Fruit fly (Drosophila melanogaster) whole organism, embryonic: ENCODE data around the gene CG2794.

Experiments used
- BEAF-32 ChIP-seq: fragments of 200-800 bp; sonication (Bioruptor generic); optimal IDR thresholded peaks from 3 replicates; lab custom pipeline; 2017; ENCODE audit warnings: missing biosample characterization, missing genetic modification characterization, mild to moderate bottlenecking, moderate library complexity, missing genetic modification reagents
- Bgb ChIP-seq: fragments of 200-800 bp; sonication (Bioruptor generic); IDR thresholded peaks from 2 replicates; pipeline ENCODE4 v1.3.6; 2022; ENCODE audit warnings: missing biosample characterization, missing genetic modification characterization; ENCODE audit not compliant: partially characterized antibody
- CG14860 ChIP-seq: fragments of 200-800 bp; sonication (Bioruptor generic); IDR thresholded peaks from 3 replicates; pipeline ENCODE4 v1.3.6; 2022; ENCODE audit warnings: missing biosample characterization, missing genetic modification characterization; ENCODE audit not compliant: partially characterized antibody
- CG1603 ChIP-seq: fragments of 200-800 bp; sonication (Bioruptor generic); optimal IDR thresholded peaks from 2 replicates; lab custom pipeline; 2019; ENCODE audit warnings: missing biosample characterization, mild to moderate bottlenecking, missing genetic modification characterization, moderate library complexity
- CG2129 ChIP-seq: fragments of 200-800 bp; sonication (Bioruptor generic); IDR thresholded peaks from 2 replicates; pipeline ENCODE4 v1.3.6; 2022; ENCODE audit warnings: missing biosample characterization, missing genetic modification characterization; ENCODE audit not compliant: partially characterized antibody
- CG34224 ChIP-seq: fragments of 200-800 bp; sonication (Bioruptor generic); IDR thresholded peaks from 3 replicates; pipeline ENCODE4 v1.3.6; 2022; ENCODE audit warnings: missing biosample characterization, missing genetic modification characterization; ENCODE audit not compliant: partially characterized antibody
- CG6254 ChIP-seq: fragments of 200-800 bp; sonication (Bioruptor generic); optimal IDR thresholded peaks from 3 replicates; lab custom pipeline; 2017; ENCODE audit warnings: mild to moderate bottlenecking, missing biosample characterization, missing genetic modification reagents, missing genetic modification characterization
- CG7928 ChIP-seq: fragments of 200-800 bp; sonication (Bioruptor generic); optimal IDR thresholded peaks from 2 replicates; lab custom pipeline; 2017; ENCODE audit warnings: missing biosample characterization, mild to moderate bottlenecking, missing genetic modification characterization
- CG7963 ChIP-seq: fragments of 200-800 bp; sonication (Bioruptor generic); IDR thresholded peaks from 3 replicates; pipeline ENCODE4 v1.3.6; 2022; ENCODE audit warnings: missing biosample characterization, missing genetic modification characterization; ENCODE audit not compliant: partially characterized antibody
- CG9437 ChIP-seq: fragments of 200-800 bp; sonication (Bioruptor generic); optimal IDR thresholded peaks from 2 replicates; lab custom pipeline; 2018; ENCODE audit warnings: missing biosample characterization, mild to moderate bottlenecking, missing genetic modification characterization
- Doc3 ChIP-seq: fragments of 200-800 bp; sonication (Bioruptor generic); IDR thresholded peaks from 3 replicates; pipeline ENCODE4 v1.3.6; 2022; ENCODE audit warnings: missing biosample characterization, missing genetic modification characterization; ENCODE audit not compliant: partially characterized antibody
- Dp ChIP-seq: fragments of 200-800 bp; sonication (Bioruptor generic); optimal IDR thresholded peaks from 2 replicates; lab custom pipeline; 2018; ENCODE audit warnings: missing biosample characterization, mild to moderate bottlenecking, missing genetic modification characterization, moderate library complexity
- Dref ChIP-seq: fragments of 200-800 bp; sonication (Bioruptor generic); IDR thresholded peaks from 2 replicates; pipeline ENCODE4 v1.3.6; 2022; ENCODE audit warnings: missing biosample characterization, missing genetic modification characterization
- Ets65A ChIP-seq: fragments of 200-800 bp; sonication (Bioruptor generic); peaks from one replicate; lab custom pipeline; 2016; ENCODE audit warnings: missing biosample characterization, missing genetic modification characterization
- H2.0 ChIP-seq: fragments of 200-800 bp; sonication (Bioruptor generic); IDR thresholded peaks from 2 replicates; pipeline ENCODE4 v1.3.6; 2022; ENCODE audit warnings: missing biosample characterization, missing genetic modification characterization
- HLH4C ChIP-seq: fragments of 200-800 bp; sonication (Bioruptor generic); IDR thresholded peaks from 3 replicates; pipeline ENCODE4 v1.3.6; 2022; ENCODE audit warnings: missing biosample characterization, missing genetic modification characterization; ENCODE audit not compliant: partially characterized antibody
- Lpt ChIP-seq: fragments of >200 bp; optimal IDR thresholded peaks from 2 replicates; lab custom pipeline; 2018; ENCODE audit warnings: missing biosample characterization, missing genetic modification characterization
- MBD-R2 ChIP-seq: fragments of 200-800 bp; sonication (Bioruptor generic); IDR thresholded peaks from 2 replicates; pipeline ENCODE4 v1.3.6; 2022; ENCODE audit warnings: missing biosample characterization, missing genetic modification characterization
- Med ChIP-seq: fragments of 200-800 bp; sonication (Bioruptor generic); peaks from one replicate; lab custom pipeline; 2016; ENCODE audit warnings: missing biosample characterization, missing genetic modification characterization, mild to moderate bottlenecking, inconsistent platforms, moderate library complexity
- Neu2 ChIP-seq: fragments of 200-800 bp; sonication (Bioruptor generic); optimal IDR thresholded peaks from 3 replicates; lab custom pipeline; 2016; ENCODE audit warnings: missing biosample characterization, missing genetic modification characterization, borderline replicate concordance
- Scr ChIP-seq: fragments of 200-800 bp; sonication (Bioruptor generic); IDR thresholded peaks from 2 replicates; pipeline ENCODE4 v1.3.6; 2022; ENCODE audit warnings: missing biosample characterization, missing genetic modification characterization; ENCODE audit not compliant: partially characterized antibody
- Sry-β ChIP-seq: fragments of 200-800 bp; sonication (Bioruptor generic); optimal IDR thresholded peaks from 2 replicates; lab custom pipeline; 2018; ENCODE audit warnings: missing biosample characterization, mild to moderate bottlenecking, missing genetic modification characterization, moderate library complexity
- Sry-δ ChIP-seq: fragments of 200-800 bp; sonication (Bioruptor generic); optimal IDR thresholded peaks from 2 replicates; lab custom pipeline; 2016; ENCODE audit warnings: missing biosample characterization, missing genetic modification characterization
- amos ChIP-seq: fragments of 200-800 bp; sonication (Bioruptor generic); IDR thresholded peaks from 2 replicates; pipeline ENCODE4 v1.3.6; 2022; ENCODE audit warnings: missing biosample characterization, missing genetic modification characterization; ENCODE audit not compliant: partially characterized antibody
- ato ChIP-seq: fragments of 200-800 bp; sonication (Bioruptor generic); IDR thresholded peaks from 2 replicates; pipeline ENCODE4 v1.3.6; 2022; ENCODE audit warnings: missing biosample characterization, missing genetic modification characterization; ENCODE audit not compliant: partially characterized antibody
- bbx ChIP-seq: fragments of 200-800 bp; sonication (Bioruptor generic); IDR thresholded peaks from 2 replicates; pipeline ENCODE4 v1.3.6; 2022; ENCODE audit warnings: missing biosample characterization, missing genetic modification characterization; ENCODE audit not compliant: partially characterized antibody
- bcd ChIP-seq: fragments of 200-800 bp; sonication (Bioruptor generic); optimal IDR thresholded peaks from 2 replicates; lab custom pipeline; 2017; ENCODE audit warnings: missing biosample characterization, mild to moderate bottlenecking, missing genetic modification characterization
- bigmax ChIP-seq: fragments of 200-800 bp; sonication (Bioruptor generic); optimal IDR thresholded peaks from 2 replicates; lab custom pipeline; 2018; ENCODE audit warnings: missing biosample characterization, mild to moderate bottlenecking, missing genetic modification characterization
- chinmo ChIP-seq: fragments of 200-800 bp; sonication (Bioruptor generic); IDR thresholded peaks from 4 replicates; pipeline ENCODE4 v1.3.6; 2022; ENCODE audit warnings: missing biosample characterization, missing genetic modification characterization; ENCODE audit not compliant: partially characterized antibody
- emc ChIP-seq: fragments of 200-800 bp; sonication (Bioruptor generic); optimal IDR thresholded peaks from 2 replicates; lab custom pipeline; 2016; ENCODE audit warnings: missing biosample characterization, missing genetic modification characterization
- exex ChIP-seq: fragments of 200-800 bp; sonication (Bioruptor generic); optimal IDR thresholded peaks from 4 replicates; lab custom pipeline; 2018; ENCODE audit warnings: missing biosample characterization, mild to moderate bottlenecking, missing genetic modification characterization, moderate library complexity
- ftz-f1 ChIP-seq: fragments of 200-800 bp; sonication (Bioruptor generic); optimal IDR thresholded peaks from 2 replicates; lab custom pipeline; 2016; ENCODE audit warnings: missing biosample characterization, missing genetic modification characterization
- gsb ChIP-seq: fragments of 200-800 bp; sonication (Bioruptor generic); IDR thresholded peaks from 2 replicates; pipeline ENCODE4 v1.3.6; 2022; ENCODE audit warnings: missing biosample characterization, missing genetic modification characterization
- hbn ChIP-seq: fragments of 200-800 bp; sonication (Bioruptor generic); IDR thresholded peaks from 2 replicates; pipeline ENCODE4 v1.3.6; 2022; ENCODE audit warnings: missing biosample characterization, missing genetic modification characterization; ENCODE audit not compliant: partially characterized antibody
- inv ChIP-seq: fragments of 200-800 bp; sonication (Bioruptor generic); IDR thresholded peaks from 2 replicates; pipeline ENCODE4 v1.3.6; 2022; ENCODE audit warnings: missing biosample characterization, missing genetic modification characterization; ENCODE audit not compliant: partially characterized antibody
- knrl ChIP-seq: fragments of 200-800 bp; sonication (Bioruptor generic); IDR thresholded peaks from 3 replicates; pipeline ENCODE4 v1.3.6; 2022; ENCODE audit warnings: missing biosample characterization, missing genetic modification characterization; ENCODE audit not compliant: partially characterized antibody
- psq ChIP-seq: fragments of 200-800 bp; sonication (Bioruptor generic); optimal IDR thresholded peaks from 2 replicates; lab custom pipeline; 2017; ENCODE audit warnings: missing biosample characterization, missing genetic modification characterization
- pzg ChIP-seq: fragments of 200-800 bp; sonication (Bioruptor generic); optimal IDR thresholded peaks from 3 replicates; lab custom pipeline; 2018; ENCODE audit warnings: missing biosample characterization, mild to moderate bottlenecking, missing genetic modification characterization, moderate library complexity
- sna ChIP-seq: fragments of 200-800 bp; sonication (Bioruptor generic); IDR thresholded peaks from 2 replicates; pipeline ENCODE4 v1.3.6; 2022; ENCODE audit warnings: missing biosample characterization, missing genetic modification characterization; ENCODE audit not compliant: partially characterized antibody
- unc-4 ChIP-seq: fragments of 200-800 bp; sonication (Bioruptor generic); IDR thresholded peaks from 2 replicates; pipeline ENCODE4 v1.3.6; 2022; ENCODE audit warnings: missing biosample characterization, missing genetic modification characterization; ENCODE audit not compliant: partially characterized antibody
- vnd ChIP-seq: fragments of 200-800 bp; sonication (Bioruptor generic); IDR thresholded peaks from 3 replicates; pipeline ENCODE4 v1.3.6; 2022; ENCODE audit warnings: missing biosample characterization, missing genetic modification characterization; ENCODE audit not compliant: partially characterized antibody
- vvl ChIP-seq: fragments of 200-800 bp; sonication (Bioruptor generic); IDR thresholded peaks from 2 replicates; pipeline ENCODE4 v1.3.6; 2022; ENCODE audit warnings: missing biosample characterization, missing genetic modification characterization
- zen2 ChIP-seq: fragments of 200-800 bp; sonication (Bioruptor generic); IDR thresholded peaks from 3 replicates; pipeline ENCODE4 v1.3.6; 2022; ENCODE audit warnings: missing biosample characterization, missing genetic modification characterization; ENCODE audit not compliant: partially characterized antibody

CG2794 gene

DNA sequence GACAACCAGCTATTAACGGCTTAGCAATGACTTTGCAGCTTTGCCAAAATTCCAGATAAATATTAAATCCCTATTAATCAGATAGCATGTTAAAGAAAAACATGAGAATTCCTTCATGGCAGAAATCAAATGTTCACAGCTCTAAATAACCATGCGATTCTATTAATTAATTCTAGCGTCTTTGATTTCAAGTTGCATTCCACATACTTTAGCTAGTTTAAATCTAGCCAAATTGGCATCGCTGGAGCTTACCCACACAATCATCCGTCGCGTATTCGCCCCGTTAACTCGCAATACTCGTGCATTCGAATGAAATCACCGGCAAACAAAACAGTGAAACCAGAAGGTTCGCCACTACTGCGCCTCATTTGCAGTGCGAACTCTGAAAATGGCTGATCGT, 4.7 kb upstream of the CG2794 start, which contains the start of gene Tspo (continued):
- TF ChIP-seq bigmax (GFP tag; lab: Kevin White, UChicago): no peak
- no peak for TF ChIP-seq H2.0 (GFP tag; lab: Robert Waterston, UW)

DNA sequence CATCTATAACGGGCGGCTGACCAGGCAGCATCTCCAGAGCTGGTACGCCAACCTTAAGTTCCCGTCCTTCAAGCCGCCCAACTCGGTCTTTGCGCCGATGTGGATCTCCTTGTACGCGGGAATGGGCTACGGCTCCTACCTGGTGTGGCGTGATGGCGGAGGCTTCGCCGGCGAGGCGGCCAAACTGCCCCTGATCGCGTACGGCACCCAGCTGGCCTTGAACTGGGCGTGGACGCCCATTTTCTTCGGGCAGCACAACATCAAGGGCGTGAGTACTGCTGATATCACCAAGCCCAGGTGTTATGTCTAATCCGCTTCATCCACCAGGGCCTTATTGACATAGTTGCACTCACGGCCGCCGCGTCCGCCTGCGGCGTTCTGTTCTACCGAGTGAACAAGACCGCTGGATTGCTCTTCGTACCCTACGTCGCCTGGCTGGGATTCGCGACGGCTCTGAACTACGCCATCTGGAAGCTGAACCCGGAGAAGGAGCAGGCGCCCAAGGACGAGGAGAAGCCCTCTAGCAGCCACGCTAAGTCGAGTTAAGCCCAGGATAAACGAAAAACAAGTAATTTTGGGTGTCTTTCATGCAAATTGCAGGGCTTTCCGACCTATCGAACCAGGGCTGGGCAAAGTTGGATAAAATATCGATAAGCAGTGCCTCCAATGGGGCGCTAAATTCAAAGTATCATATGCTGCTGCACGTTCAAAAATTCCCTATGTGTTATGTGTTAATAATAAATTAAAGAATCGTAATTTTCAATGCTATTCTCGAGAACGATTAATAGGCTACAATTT, 4.0 kb upstream of the CG2794 start, which contains the start of gene rempA:
Gene rempA, minus strand, starts transcription at position 541 of the 798 bp plus-strand sequence.
- TF ChIP-seq CG2129 (GFP tag; lab: Robert Waterston, UW): peak; percentile 43
- TF ChIP-seq HLH4C: peak; percentile 60; the same call in 2 of the 3 replicates
- TF ChIP-seq Dp (GFP tag; lab: Kevin White, UChicago): peak; percentile 91
- peak; percentile 47 for TF ChIP-seq hbn
- TF ChIP-seq Bgb: peak; percentile 73
- TF ChIP-seq zen2 (GFP tag; lab: Robert Waterston, UW): peak; percentile 32; the same call in 1 of the 3 replicates
- peak; percentile 37; the same call in 1 of the 3 replicates for TF ChIP-seq vnd (GFP tag; lab: Robert Waterston, UW)
- TF ChIP-seq BEAF-32 (GFP tag; lab: Kevin White, UChicago): peak; percentile 74
- TF ChIP-seq ftz-f1 (GFP tag; lab: Kevin White, UChicago): peak; percentile 33
- TF ChIP-seq Doc3 (GFP tag; lab: Robert Waterston, UW): peak; percentile 60
- TF ChIP-seq Neu2 (GFP tag; lab: Kevin White, UChicago): no peak
- TF ChIP-seq MBD-R2 (GFP tag; lab: Robert Waterston, UW): peak; percentile 66
- TF ChIP-seq Lpt (GFP tag; lab: Kevin White, UChicago): no peak
- no peak for TF ChIP-seq exex (tag; lab: Kevin White, UChicago)
- TF ChIP-seq CG14860: peak; percentile 54; the same call in 2 of the 3 replicates
- TF ChIP-seq Sry-β (GFP tag; lab: Kevin White, UChicago): peak; percentile 72
- peak; percentile 58 for TF ChIP-seq Sry-δ (GFP tag; lab: Kevin White, UChicago)
- TF ChIP-seq unc-4 (GFP tag; lab: Robert Waterston, UW): peak; percentile 74
- peak; percentile 69 for TF ChIP-seq amos (GFP tag; lab: Robert Waterston, UW)
- TF ChIP-seq CG7928: peak; percentile 91
- peak; percentile 49 for TF ChIP-seq ato (GFP tag; lab: Robert Waterston, UW)
- peak; percentile 45; the same call in 1 of the 2 replicates for TF ChIP-seq inv (GFP tag; lab: Robert Waterston, UW)
- peak; percentile 64 for TF ChIP-seq sna (GFP tag; lab: Robert Waterston, UW)
- TF ChIP-seq gsb (GFP tag; lab: Robert Waterston, UW): no peak
- TF ChIP-seq Scr (GFP tag; lab: Robert Waterston, UW): peak; percentile 71
- peak; percentile 68 for TF ChIP-seq Med (GFP tag; lab: Kevin White, UChicago)
- peak; percentile 57; the same call in 2 of the 3 replicates for TF ChIP-seq CG34224
- no peak for TF ChIP-seq CG9437 (GFP tag; lab: Kevin White, UChicago)
- 0 out of 2 replicates have a peak, but pooled peaks have one; percentile 12 for TF ChIP-seq vvl
- 0 out of 4 replicates have a peak, but pooled peaks have one; percentile 36 for TF ChIP-seq chinmo
- TF ChIP-seq CG7963 (GFP tag; lab: Robert Waterston, UW): peak; percentile 53; the same call in 1 of the 3 replicates
- no peak for TF ChIP-seq emc (GFP tag; lab: Kevin White, UChicago)
- peak; percentile 41 for TF ChIP-seq pzg
- no peak for TF ChIP-seq CG6254 (GFP tag; lab: Kevin White, UChicago)
- peak; percentile 54 for TF ChIP-seq Ets65A (GFP tag; lab: Kevin White, UChicago)
- peak; percentile 78 for TF ChIP-seq bbx (GFP tag; lab: Robert Waterston, UW)
- peak; percentile 80 for TF ChIP-seq Dref (GFP tag; lab: Robert Waterston, UW)
- TF ChIP-seq knrl (GFP tag; lab: Robert Waterston, UW): peak; percentile 58; the same call in 2 of the 3 replicates
- TF ChIP-seq bcd (GFP tag; lab: Kevin White, UChicago): no peak
- peak; percentile 20 for TF ChIP-seq CG1603
- no peak for TF ChIP-seq psq (GFP tag; lab: Kevin White, UChicago)
